Worm (Caenorhabditis elegans) whole organism, L4 larva: ENCODE data around the gene srh-248.

Experiments used
- R02D3.7 ChIP-seq: fragments of 150-350 bp; sonication (generic microtip); optimal IDR thresholded peaks from 3 replicates; lab custom pipeline; 2014; ENCODE audit warnings: missing biosample characterization, missing genetic modification characterization
- aha-1 ChIP-seq: fragments of 150-350 bp; peaks from one replicate; lab custom pipeline; 2014; ENCODE audit warnings: missing biosample characterization, missing genetic modification characterization
- ceh-28 ChIP-seq: fragments of 150-350 bp; optimal IDR thresholded peaks from 2 replicates; lab custom pipeline; 2014; ENCODE audit warnings: missing biosample characterization, missing genetic modification reagents, missing genetic modification characterization
- ces-1 ChIP-seq: fragments of 150-350 bp; sonication (generic microtip); optimal IDR thresholded peaks from 4 replicates; lab custom pipeline; 2014; ENCODE audit warnings: missing biosample characterization, missing genetic modification reagents, missing genetic modification characterization
- dpl-1 ChIP-seq: fragments of 150-350 bp; optimal IDR thresholded peaks from 2 replicates; lab custom pipeline; 2014; ENCODE audit warnings: missing biosample characterization, missing genetic modification reagents, missing genetic modification characterization
- egl-27 ChIP-seq: sonication (generic microtip); optimal IDR thresholded peaks from 3 replicates; lab custom pipeline; 2017; ENCODE audit warnings: missing biosample characterization, missing genetic modification reagents, missing genetic modification characterization
- lim-7 ChIP-seq: fragments of 200-800 bp; sonication (Bioruptor generic); IDR thresholded peaks from 2 replicates; pipeline ENCODE4 v1.3.6; 2022; ENCODE audit warnings: missing genetic modification characterization, missing compliant biosample characterization
- zag-1 ChIP-seq: fragments of 150-350 bp; optimal IDR thresholded peaks from 2 replicates; lab custom pipeline; 2014; ENCODE audit warnings: missing biosample characterization, missing genetic modification characterization
- ztf-7 ChIP-seq: fragments of 150-350 bp; optimal IDR thresholded peaks from 2 replicates; lab custom pipeline; 2014; ENCODE audit warnings: missing biosample characterization, missing genetic modification characterization

ce11 chrV:2987407-2987806 is 32.2 kb upstream of the srh-248 start, which contains the start of gene srh-85:
- TF ChIP-seq zag-1 (tag; lab: Kevin White, UChicago) (no peak), R02D3.7 (tag; lab: Kevin White, UChicago) (no peak), lim-7 (GFP tag; lab: Robert Waterston, UW) (no peak), dpl-1 (GFP tag; lab: Kevin White, UChicago) (no peak), ces-1 (no peak), ceh-28 (no peak), aha-1 (tag; lab: Kevin White, UChicago) (no peak), egl-27 (tag; lab: Kevin White, UChicago) (no peak), ztf-7 (tag; lab: Kevin White, UChicago) (no peak)
